Fruit fly (Drosophila melanogaster): ENCODE measurements around the gene CG43232.

CG43232 gene

dm6 chr2L:6919850-6920660 lies 11.9 kb upstream of the CG43232 start, which contains the start of gene x16 (continued):
- TF ChIP-seq CG2199 (GFP tag; IDR thresholded peaks at IDR 0.05) (no peak), CG1792 (GFP tag; optimal IDR thresholded peaks at IDR 0.05) (no peak), CG11723 (GFP tag; optimal IDR thresholded peaks at IDR 0.05) (no peak), Ets65A (GFP tag) (no peak), CG3838 (GFP tag; optimal IDR thresholded peaks at IDR 0.05) (no peak), nom (GFP tag; optimal IDR thresholded peaks at IDR 0.05) (no peak), shn (GFP tag; optimal IDR thresholded peaks at IDR 0.05) (no peak), Dip2 (GFP tag; IDR thresholded peaks at IDR 0.05) (no peak), Elba2 (GFP tag; optimal IDR thresholded peaks at IDR 0.05) (no peak), eve (GFP tag; optimal IDR thresholded peaks at IDR 0.05) (no peak), Mad (GFP tag; optimal IDR thresholded peaks at IDR 0.05) (no peak), zen2 (GFP tag; IDR thresholded peaks at IDR 0.05; ENCODE audit: partially characterized antibody) (no peak), zfh1 (GFP tag; IDR thresholded peaks at IDR 0.05) (no peak), croc (GFP tag; conservative IDR thresholded peaks at IDR 0.05) (no peak), CkIIα-i1 (GFP tag; IDR thresholded peaks at IDR 0.05) (no peak), Myb (GFP tag; optimal IDR thresholded peaks at IDR 0.05) (peak; percentile 68), CG4282 (GFP tag; optimal IDR thresholded peaks at IDR 0.05) (no peak), CG17361 (GFP tag; IDR thresholded peaks at IDR 0.05) (no peak), CG10431 (GFP tag; optimal IDR thresholded peaks at IDR 0.05) (no peak), Hmr (GFP tag; optimal IDR thresholded peaks at IDR 0.05) (no peak), Awh (GFP tag; IDR thresholded peaks at IDR 0.05) (no peak), grau (tag; optimal IDR thresholded peaks at IDR 0.05) (no peak), Lim3 (GFP tag; IDR thresholded peaks at IDR 0.05) (no peak), CG33213 (GFP tag; optimal IDR thresholded peaks at IDR 0.05) (no peak), Stat92E (GFP tag; optimal IDR thresholded peaks at IDR 0.05) (no peak), TFAM (GFP tag; optimal IDR thresholded peaks at IDR 0.05) (no peak), Side (GFP tag; optimal IDR thresholded peaks at IDR 0.05) (no peak), gt (GFP tag; IDR thresholded peaks at IDR 0.05) (no peak), bigmax (GFP tag; optimal IDR thresholded peaks at IDR 0.05) (no peak), CG12299 (tag; optimal IDR thresholded peaks at IDR 0.05) (no peak), CG8290 (GFP tag; optimal IDR thresholded peaks at IDR 0.05) (no peak), CG8290 (tag; optimal IDR thresholded peaks at IDR 0.05) (no peak), bab2 (GFP tag; optimal IDR thresholded peaks at IDR 0.05) (no peak), Ravus (GFP tag; IDR thresholded peaks at IDR 0.05) (no peak), vvl (GFP tag; IDR thresholded peaks at IDR 0.05) (no peak; the same call in 1 of the 2 replicates), CG7372 (GFP tag; IDR thresholded peaks at IDR 0.05) (no peak), chn (GFP tag; optimal IDR thresholded peaks at IDR 0.05) (no peak), gsb (GFP tag; IDR thresholded peaks at IDR 0.05) (no peak), run (tag; optimal IDR thresholded peaks at IDR 0.05) (no peak), sob (GFP tag; IDR thresholded peaks at IDR 0.05) (no peak), Rfx (GFP tag; IDR thresholded peaks at IDR 0.05) (peak; percentile 18; the same call in 1 of the 2 replicates), Xbp1 (GFP tag; optimal IDR thresholded peaks at IDR 0.05) (peak; percentile 10), Rx (GFP tag; IDR thresholded peaks at IDR 0.05) (no peak), MESR4 (GFP tag; optimal IDR thresholded peaks at IDR 0.05) (peak; percentile 7), gfzf (GFP tag; optimal IDR thresholded peaks at IDR 0.05) (peak; percentile 85), ind (GFP tag; optimal IDR thresholded peaks at IDR 0.05) (no peak), Jarid2 (GFP tag; optimal IDR thresholded peaks at IDR 0.05) (no peak), CG12391 (tag; optimal IDR thresholded peaks at IDR 0.05) (peak; percentile 18), tup (GFP tag; optimal IDR thresholded peaks at IDR 0.05) (no peak), CG31441 (GFP tag; IDR thresholded peaks at IDR 0.05) (no peak), peb (GFP tag; IDR thresholded peaks at IDR 0.05) (no peak), klu (GFP tag; IDR thresholded peaks at IDR 0.05) (no peak)
